Worm (Caenorhabditis elegans) whole organism, young adult: ENCODE results near the gene BE10.5.

Source experiments
- nhr-80 ChIP-seq: sonication (generic microtip); optimal IDR thresholded peaks from 2 replicates; lab custom pipeline; 2016; ENCODE audit warnings: missing genetic modification characterization, missing compliant biosample characterization
- repo-1 ChIP-seq: sonication (generic microtip); optimal IDR thresholded peaks from 2 replicates; lab custom pipeline; 2017; ENCODE audit warnings: mild to moderate bottlenecking, missing genetic modification characterization, missing compliant biosample characterization

DNA sequence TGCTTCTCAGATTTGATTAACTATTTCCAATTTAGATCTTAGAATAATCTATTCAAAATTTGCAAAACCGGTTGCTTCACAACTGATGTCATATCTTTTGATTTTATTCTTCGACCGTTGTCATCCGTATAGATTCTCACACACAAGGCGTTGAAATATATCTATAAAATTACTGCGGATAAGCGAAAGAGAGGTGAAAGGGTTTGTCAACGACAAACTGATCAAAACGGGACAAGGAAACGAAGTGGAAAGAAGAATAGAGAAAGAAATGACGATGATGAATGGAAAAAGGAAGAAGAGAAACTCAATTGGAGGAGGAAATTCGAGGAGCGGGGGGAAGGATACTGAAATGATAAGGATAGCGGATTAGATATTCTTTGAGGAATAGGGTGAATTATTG is 44.4 kb upstream of the BE10.5 start:
- TF ChIP-seq repo-1 (tag; lab: Kevin White, UChicago), result no peak
- TF ChIP-seq nhr-80 (tag; lab: Kevin White, UChicago), result no peak
